Fruit fly (Drosophila melanogaster) whole organism, embryonic: ENCODE results near the gene CG46318.

Experiments
- CG1024 ChIP-seq: fragments of 200-800 bp; sonication (Bioruptor generic); IDR thresholded peaks from 2 replicates; pipeline ENCODE4 v1.3.6; 2022; ENCODE audit warnings: missing biosample characterization, missing genetic modification characterization
- CG10979 ChIP-seq: fragments of 200-800 bp; sonication (Bioruptor generic); optimal IDR thresholded peaks from 2 replicates; lab custom pipeline; 2018; ENCODE audit warnings: missing biosample characterization, mild to moderate bottlenecking, missing genetic modification characterization, moderate library complexity
- CG11085 ChIP-seq: fragments of 200-800 bp; sonication (Bioruptor generic); IDR thresholded peaks from 2 replicates; pipeline ENCODE4 v1.3.6; 2022; ENCODE audit warnings: missing biosample characterization, missing genetic modification characterization
- CG14050 ChIP-seq: fragments of 200-800 bp; sonication (Bioruptor generic); IDR thresholded peaks from 3 replicates; pipeline ENCODE4 v1.3.6; 2022; ENCODE audit warnings: missing biosample characterization, missing genetic modification characterization
- CG14860 ChIP-seq: fragments of 200-800 bp; sonication (Bioruptor generic); IDR thresholded peaks from 3 replicates; pipeline ENCODE4 v1.3.6; 2022; ENCODE audit warnings: missing biosample characterization, missing genetic modification characterization; ENCODE audit not compliant: partially characterized antibody
- CG17359 ChIP-seq: fragments of 200-800 bp; sonication (Bioruptor generic); optimal IDR thresholded peaks from 3 replicates; lab custom pipeline; 2018; ENCODE audit warnings: missing biosample characterization, mild to moderate bottlenecking, missing genetic modification characterization, moderate library complexity
- CG17361 ChIP-seq: fragments of 200-800 bp; sonication (Bioruptor generic); IDR thresholded peaks from 3 replicates; pipeline ENCODE4 v1.3.6; 2022; ENCODE audit warnings: missing biosample characterization, missing genetic modification characterization
- CG17829 ChIP-seq: fragments of 200-800 bp; optimal IDR thresholded peaks from 2 replicates; lab custom pipeline; 2019; ENCODE audit warnings: missing biosample characterization, mild to moderate bottlenecking, missing genetic modification characterization, moderate library complexity
- CG1792 ChIP-seq: fragments of 200-800 bp; sonication (Bioruptor generic); optimal IDR thresholded peaks from 2 replicates; lab custom pipeline; 2016; ENCODE audit warnings: missing biosample characterization, missing genetic modification characterization
- CG18476 ChIP-seq: fragments of 200-800 bp; sonication (Bioruptor generic); optimal IDR thresholded peaks from 2 replicates; lab custom pipeline; 2016; ENCODE audit warnings: missing biosample characterization, mild to moderate bottlenecking, missing genetic modification characterization
- CG18619 ChIP-seq: fragments of 200-800 bp; sonication (Bioruptor generic); optimal IDR thresholded peaks from 3 replicates; lab custom pipeline; 2017; ENCODE audit warnings: missing biosample characterization, mild to moderate bottlenecking, missing genetic modification characterization
- CG18764 ChIP-seq: fragments of 200-800 bp; sonication (Bioruptor generic); optimal IDR thresholded peaks from 3 replicates; lab custom pipeline; 2016; ENCODE audit warnings: missing biosample characterization, missing genetic modification characterization
- CG4617 ChIP-seq: fragments of 200-800 bp; sonication (Bioruptor generic); optimal IDR thresholded peaks from 3 replicates; lab custom pipeline; 2016; ENCODE audit warnings: missing biosample characterization, missing genetic modification characterization, borderline replicate concordance
- CG4820 ChIP-seq: fragments of 200-800 bp; sonication (Bioruptor generic); optimal IDR thresholded peaks from 3 replicates; lab custom pipeline; 2016; ENCODE audit warnings: missing biosample characterization, missing genetic modification characterization
- CG4854 ChIP-seq: fragments of 200-800 bp; sonication (Bioruptor generic); optimal IDR thresholded peaks from 2 replicates; lab custom pipeline; 2016; ENCODE audit warnings: missing biosample characterization, missing genetic modification characterization, inconsistent platforms
- CG7745 ChIP-seq: fragments of 200-800 bp; sonication (Bioruptor generic); optimal IDR thresholded peaks from 2 replicates; lab custom pipeline; 2018; ENCODE audit warnings: missing biosample characterization, mild to moderate bottlenecking, missing genetic modification characterization, moderate library complexity
- CG8924 ChIP-seq: fragments of 200-800 bp; optimal IDR thresholded peaks from 3 replicates; lab custom pipeline; 2019; ENCODE audit warnings: missing biosample characterization, mild to moderate bottlenecking, missing genetic modification characterization, moderate library complexity
- CrebB ChIP-seq: fragments of 200-800 bp; sonication (Bioruptor generic); optimal IDR thresholded peaks from 3 replicates; lab custom pipeline; 2018; ENCODE audit warnings: missing biosample characterization, mild to moderate bottlenecking, missing genetic modification characterization
- Dll ChIP-seq: fragments of 200-800 bp; sonication (Bioruptor generic); IDR thresholded peaks from 4 replicates; pipeline ENCODE4 v1.3.6; 2022; ENCODE audit warnings: missing biosample characterization, missing genetic modification characterization; ENCODE audit not compliant: partially characterized antibody
- Dp ChIP-seq: fragments of 200-800 bp; sonication (Bioruptor generic); optimal IDR thresholded peaks from 2 replicates; lab custom pipeline; 2018; ENCODE audit warnings: missing biosample characterization, mild to moderate bottlenecking, missing genetic modification characterization, moderate library complexity
- E2f2 ChIP-seq: fragments of 200-800 bp; sonication (Bioruptor generic); IDR thresholded peaks from 2 replicates; pipeline ENCODE4 v1.3.6; 2022; ENCODE audit warnings: missing biosample characterization, missing genetic modification characterization
- HLH3B ChIP-seq: fragments of 200-800 bp; sonication (Bioruptor generic); IDR thresholded peaks from 2 replicates; pipeline ENCODE4 v1.3.6; 2022; ENCODE audit warnings: missing biosample characterization, missing genetic modification characterization
- Jarid2 ChIP-seq: fragments of 200-800 bp; sonication (Bioruptor generic); optimal IDR thresholded peaks from 3 replicates; lab custom pipeline; 2017; ENCODE audit warnings: mild to moderate bottlenecking, missing biosample characterization, missing genetic modification reagents, missing genetic modification characterization
- Lhr ChIP-seq: fragments of 200-800 bp; sonication (Bioruptor generic); optimal IDR thresholded peaks from 3 replicates; lab custom pipeline; 2017; ENCODE audit warnings: mild to moderate bottlenecking, missing biosample characterization, missing genetic modification reagents, missing genetic modification characterization
- Myb ChIP-seq: fragments of 200-800 bp; sonication (Bioruptor generic); optimal IDR thresholded peaks from 2 replicates; lab custom pipeline; 2016; ENCODE audit warnings: missing biosample characterization, missing genetic modification characterization
- NC2β ChIP-seq: fragments of 200-800 bp; sonication (Bioruptor generic); optimal IDR thresholded peaks from 2 replicates; lab custom pipeline; 2016; ENCODE audit warnings: missing biosample characterization, missing genetic modification characterization
- NFAT ChIP-seq: fragments of 200-800 bp; sonication (Bioruptor generic); IDR thresholded peaks from 2 replicates; pipeline ENCODE4 v1.3.6; 2022; ENCODE audit warnings: missing biosample characterization, missing genetic modification characterization
- Optix ChIP-seq: fragments of 200-800 bp; sonication (Bioruptor generic); IDR thresholded peaks from 3 replicates; pipeline ENCODE4 v1.3.6; 2022; ENCODE audit warnings: missing biosample characterization, missing genetic modification characterization
- Sox100B ChIP-seq: fragments of 200-800 bp; sonication (Bioruptor generic); optimal IDR thresholded peaks from 3 replicates; lab custom pipeline; 2018; ENCODE audit warnings: missing biosample characterization, mild to moderate bottlenecking, missing genetic modification characterization
- Trl ChIP-seq, 3 experiments: fragments of >200 bp in 2 of 3; fragments of 200-800 bp in 1 of 3; sonication (Bioruptor generic) in 1 of 3; optimal IDR thresholded peaks; 2 replicates in 1 of 3; 3 replicates in 2 of 3; lab custom pipeline; 2016 to 2017; ENCODE audit warnings: missing biosample characterization in 1 of 3, missing genetic modification characterization in 1 of 3
- Xbp1 ChIP-seq: fragments of 200-800 bp; sonication (Bioruptor generic); optimal IDR thresholded peaks from 3 replicates; lab custom pipeline; 2016; ENCODE audit warnings: missing biosample characterization, mild to moderate bottlenecking, missing genetic modification characterization
- Xrp1 ChIP-seq: fragments of 200-800 bp; sonication (Bioruptor generic); IDR thresholded peaks from 2 replicates; pipeline ENCODE4 v1.3.6; 2022; ENCODE audit warnings: missing biosample characterization, missing genetic modification characterization
- YL-1 ChIP-seq: fragments of 200-800 bp; sonication (Bioruptor generic); optimal IDR thresholded peaks from 3 replicates; lab custom pipeline; 2017; ENCODE audit warnings: missing biosample characterization, mild to moderate bottlenecking, missing genetic modification characterization
- bowl ChIP-seq: fragments of 200-800 bp; sonication (Bioruptor generic); IDR thresholded peaks from 2 replicates; pipeline ENCODE4 v1.3.6; 2022; ENCODE audit warnings: missing biosample characterization, missing genetic modification characterization
- cad ChIP-seq: fragments of >200 bp; optimal IDR thresholded peaks from 2 replicates; lab custom pipeline; 2017; ENCODE audit warnings: missing biosample characterization, missing genetic modification characterization
- chinmo ChIP-seq: fragments of 200-800 bp; sonication (Bioruptor generic); IDR thresholded peaks from 4 replicates; pipeline ENCODE4 v1.3.6; 2022; ENCODE audit warnings: missing biosample characterization, missing genetic modification characterization; ENCODE audit not compliant: partially characterized antibody
- dan ChIP-seq: fragments of 200-800 bp; sonication (Bioruptor generic); IDR thresholded peaks from 2 replicates; pipeline ENCODE4 v1.3.6; 2022; ENCODE audit warnings: missing biosample characterization, missing genetic modification characterization
- grn ChIP-seq: fragments of 200-800 bp; sonication (Bioruptor generic); optimal IDR thresholded peaks from 3 replicates; lab custom pipeline; 2017; ENCODE audit warnings: missing biosample characterization, missing genetic modification characterization
- jing ChIP-seq: fragments of 200-800 bp; sonication (Bioruptor generic); optimal IDR thresholded peaks from 2 replicates; lab custom pipeline; 2018; ENCODE audit warnings: missing biosample characterization, mild to moderate bottlenecking, missing genetic modification characterization
- jumu ChIP-seq: fragments of 200-800 bp; sonication (Bioruptor generic); optimal IDR thresholded peaks from 3 replicates; lab custom pipeline; 2016; ENCODE audit warnings: missing biosample characterization, missing genetic modification characterization
- klu ChIP-seq: fragments of 200-800 bp; sonication (Bioruptor generic); IDR thresholded peaks from 2 replicates; pipeline ENCODE4 v1.3.6; 2022; ENCODE audit warnings: missing biosample characterization, missing genetic modification characterization
- onecut ChIP-seq: fragments of 200-800 bp; sonication (Bioruptor generic); IDR thresholded peaks from 2 replicates; pipeline ENCODE4 v1.3.6; 2022; ENCODE audit warnings: missing biosample characterization, missing genetic modification characterization
- p53 ChIP-seq: fragments of 200-800 bp; sonication (Bioruptor generic); optimal IDR thresholded peaks from 2 replicates; lab custom pipeline; 2016; ENCODE audit warnings: missing biosample characterization, missing genetic modification characterization
- pho ChIP-seq: fragments of 200-800 bp; sonication (Bioruptor generic); optimal IDR thresholded peaks from 2 replicates; lab custom pipeline; 2016; ENCODE audit warnings: missing biosample characterization, missing genetic modification characterization
- run ChIP-seq: fragments of 200-800 bp; sonication (Bioruptor generic); optimal IDR thresholded peaks from 3 replicates; lab custom pipeline; 2018; ENCODE audit warnings: missing biosample characterization, mild to moderate bottlenecking, missing genetic modification characterization
- sc ChIP-seq, 3 experiments: fragments of >200 bp in 2 of 3; fragments of 200-800 bp in 1 of 3; sonication (Bioruptor generic) in 1 of 3; optimal IDR thresholded peaks; 2 replicates in 2 of 3; 3 replicates in 1 of 3; lab custom pipeline; 2017; ENCODE audit warnings: mild to moderate bottlenecking in 1 of 3, missing biosample characterization in 1 of 3, missing genetic modification characterization in 1 of 3, missing genetic modification reagents in 1 of 3
- sd ChIP-seq: fragments of 200-800 bp; sonication (Bioruptor generic); optimal IDR thresholded peaks from 3 replicates; lab custom pipeline; 2018; ENCODE audit warnings: missing biosample characterization, mild to moderate bottlenecking, missing genetic modification characterization, moderate library complexity
- slou ChIP-seq: fragments of 200-800 bp; sonication (Bioruptor generic); optimal IDR thresholded peaks from 3 replicates; lab custom pipeline; 2016; ENCODE audit warnings: missing biosample characterization, missing genetic modification characterization

The CG46318 gene

dm6 chr3R:18658945-18659642 lies 21.3 kb upstream of the CG46318 start, which contains the start of the genes CG31224 and CstF64 (continued):
- TF ChIP-seq CG1024 (GFP tag; lab: Robert Waterston, UW) (peak; percentile 45; the same call in 1 of the 2 replicates), CG11085 (GFP tag; lab: Robert Waterston, UW) (peak; percentile 80), Lhr (GFP tag; lab: Kevin White, UChicago) (no peak), NC2β (peak; percentile 88), sd (peak; percentile 90), Sox100B (no peak), chinmo (peak; percentile 59; the same call in 2 of the 4 replicates), HLH3B (GFP tag; lab: Robert Waterston, UW) (peak; percentile 75), YL-1 (GFP tag; lab: Kevin White, UChicago) (peak; percentile 92), CG14050 (GFP tag; lab: Robert Waterston, UW) (peak; percentile 70), klu (GFP tag; lab: Robert Waterston, UW) (peak; percentile 72), jing (peak; percentile 65), CrebB (peak; percentile 38), Dll (GFP tag; lab: Robert Waterston, UW) (0 out of 4 replicates have a peak, but pooled peaks have one; percentile 28), cad (no peak), CG4617 (GFP tag; lab: Kevin White, UChicago) (peak; percentile 90), CG10979 (tag; lab: Kevin White, UChicago) (peak; percentile 76), onecut (GFP tag; lab: Robert Waterston, UW) (peak; percentile 15; the same call in 1 of the 2 replicates), CG8924 (tag; lab: Kevin White, UChicago) (peak; percentile 70), CG14860 (no peak), run (tag; lab: Kevin White, UChicago) (peak; percentile 53), Myb (peak; percentile 73), Xrp1 (GFP tag; lab: Robert Waterston, UW) (peak; percentile 84), bowl (GFP tag; lab: Robert Waterston, UW) (no peak), Dp (GFP tag; lab: Kevin White, UChicago) (peak; percentile 23), p53 (peak; percentile 66), NFAT (peak; percentile 76), CG4854 (peak; percentile 85), grn (GFP tag; lab: Kevin White, UChicago) (no peak), sc (optimal IDR thresholded peaks at IDR 0.05; lab: Kevin White, UChicago) (no peak), sc (GFP tag; optimal IDR thresholded peaks at IDR 0.05; lab: Kevin White, UChicago) (peak; percentile 74), CG17359 (tag; lab: Kevin White, UChicago) (peak; percentile 83), CG4820 (GFP tag; lab: Kevin White, UChicago) (peak; percentile 79), CG7745 (no peak), E2f2 (peak; percentile 71; the same call in 1 of the 2 replicates), jumu (GFP tag; lab: Kevin White, UChicago) (peak; percentile 89), CG18619 (GFP tag; lab: Kevin White, UChicago) (peak; percentile 81), pho (GFP tag; lab: Kevin White, UChicago) (peak; percentile 90), CG1792 (GFP tag; lab: Kevin White, UChicago) (peak; percentile 83), Xbp1 (GFP tag; lab: Kevin White, UChicago) (peak; percentile 87), CG18764 (GFP tag; lab: Kevin White, UChicago) (peak; percentile 80), CG17361 (GFP tag; lab: Robert Waterston, UW) (peak; percentile 87), slou (GFP tag; lab: Kevin White, UChicago) (peak; percentile 67), Jarid2 (GFP tag; lab: Kevin White, UChicago) (no peak), CG17829 (tag; lab: Kevin White, UChicago) (peak; percentile 86), Optix (GFP tag; lab: Robert Waterston, UW) (peak; percentile 56; the same call in 1 of the 3 replicates), CG18476 (GFP tag; lab: Kevin White, UChicago) (peak; percentile 83), dan (no peak), Trl (optimal IDR thresholded peaks at IDR 0.05; lab: Kevin White, UChicago) (peak in 1 of 2 experiments; percentile 55), Trl (GFP tag; optimal IDR thresholded peaks at IDR 0.05; lab: Kevin White, UChicago) (peak; percentile 88)
